Fruit fly (Drosophila melanogaster) whole organism, wandering third instar larva: ENCODE results near the gene CG9135.

ENCODE experiments used
- Dfd ChIP-seq: fragments of >200 bp; optimal IDR thresholded peaks from 2 replicates; lab custom pipeline; 2017; ENCODE audit warnings: missing biosample characterization, missing genetic modification characterization
- N ChIP-seq: fragments of >200 bp; optimal IDR thresholded peaks from 2 replicates; lab custom pipeline; 2018; ENCODE audit warnings: missing biosample characterization, missing external identifiers, missing genetic modification characterization

- TF ChIP-seq N (GFP tag; lab: Kevin White, UChicago) (no peak), Dfd (no peak)
Measured at dm6 chr2L:6090365-6090764, 39.8 kb downstream of the CG9135 start.
